Comparison of ENCODE assay signal across 3 worm cellular contexts in the genomic region with DNA sequence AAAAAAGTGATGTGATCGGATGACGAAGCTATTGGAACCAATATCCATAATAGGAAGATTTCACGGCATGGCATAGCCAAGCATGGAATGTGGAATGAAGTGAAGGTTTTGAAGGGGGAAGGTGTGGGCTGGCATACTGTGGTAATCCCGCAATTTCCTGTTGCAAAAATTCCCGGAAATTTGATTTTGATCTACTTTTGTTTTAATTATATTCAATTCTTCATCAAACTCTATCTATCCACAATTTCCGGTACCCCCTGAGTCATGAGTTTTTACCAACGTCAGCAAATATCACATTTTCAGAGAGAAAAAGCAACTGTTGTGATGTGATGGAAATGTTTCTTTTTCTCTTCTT.
A peak's percentile ranks its signal among the peaks of the same experiment; 100 is the strongest.
TF ChIP-seq lines count a peak whose summit lies in the region.

gcy-11 (minus strand) TSS at position 101 of the 355 bp plus-strand sequence.

TF ChIP-seq in whole organism, L1 larva, 84 proteins besides CTCF, POLR2A, EP300 and RAD21:
- no peak for TF ChIP-seq irx-1 (tag; optimal IDR thresholded peaks at IDR 0.05; lab: Kevin White, UChicago)
- TF ChIP-seq rnt-1 (tag; optimal IDR thresholded peaks at IDR 0.05; lab: Kevin White, UChicago): peak; percentile 37
- peak; percentile 6 for TF ChIP-seq snu-23 (GFP tag; optimal IDR thresholded peaks at IDR 0.05; lab: Kevin White, UChicago)
- TF ChIP-seq lir-3 (tag; optimal IDR thresholded peaks at IDR 0.05; lab: Kevin White, UChicago; ENCODE audit: poor library complexity): no peak
- no peak for TF ChIP-seq egl-27 (tag; optimal IDR thresholded peaks at IDR 0.05; lab: Kevin White, UChicago)
- TF ChIP-seq nhr-71 (tag; optimal IDR thresholded peaks at IDR 0.05; lab: Kevin White, UChicago): peak; percentile 60
- TF ChIP-seq lin-39 (tag; optimal IDR thresholded peaks at IDR 0.05; lab: Kevin White, UChicago): peak; percentile 10
- no peak for TF ChIP-seq elt-2 (tag; optimal IDR thresholded peaks at IDR 0.05; lab: Kevin White, UChicago)
- peak; percentile 23 for TF ChIP-seq fkh-8 (tag; optimal IDR thresholded peaks at IDR 0.05; lab: Kevin White, UChicago)
- TF ChIP-seq lsy-2 (tag; optimal IDR thresholded peaks at IDR 0.05; lab: Kevin White, UChicago): peak; percentile 15 to 18

TF ChIP-seq in whole organism, L2 larva, 48 proteins besides CTCF, POLR2A, EP300 and RAD21:
- TF ChIP-seq nhr-129 (tag; optimal IDR thresholded peaks at IDR 0.05; lab: Kevin White, UChicago): peak; percentile 3
- TF ChIP-seq C34F6.9 (tag; optimal IDR thresholded peaks at IDR 0.05; lab: Kevin White, UChicago): no peak
- peak; percentile 20 for TF ChIP-seq sma-9 (GFP tag; optimal IDR thresholded peaks at IDR 0.05; lab: Kevin White, UChicago)
- TF ChIP-seq sma-9 (tag; optimal IDR thresholded peaks at IDR 0.05; lab: Kevin White, UChicago): no peak

TF ChIP-seq in whole organism, L4 larva, 104 proteins besides CTCF, POLR2A, EP300 and RAD21:
- TF ChIP-seq unc-62 (GFP tag; optimal IDR thresholded peaks at IDR 0.05 in 1 of 2; lab: Kevin White, UChicago) (peak in 1 of 2 experiments; percentile 11), unc-62 (tag; optimal IDR thresholded peaks at IDR 0.05; lab: Kevin White, UChicago) (no peak), ztf-11 (tag; optimal IDR thresholded peaks at IDR 0.05; lab: Kevin White, UChicago) (no peak), F49E8.2 (tag; optimal IDR thresholded peaks at IDR 0.05; lab: Kevin White, UChicago; ENCODE audit: borderline replicate concordance) (no peak), dmd-8 (GFP tag; IDR thresholded peaks at IDR 0.05; lab: Robert Waterston, UW) (0 out of 2 replicates have a peak, but pooled peaks have one; percentile 13), aha-1 (tag; lab: Kevin White, UChicago) (peak; percentile 80), lim-7 (GFP tag; IDR thresholded peaks at IDR 0.05; lab: Robert Waterston, UW) (0 out of 2 replicates have a peak, but pooled peaks have one; percentile 11), mes-2 (tag; optimal IDR thresholded peaks at IDR 0.05; lab: Kevin White, UChicago; ENCODE audit: poor library complexity, severe bottlenecking) (no peak)

Comparison
In these comparisons a context has a peak if more than half of its experiments do, and no peak if none do; other contexts are left out.
1. Of the 29 proteins assayed by ChIP-seq in both whole organism, L4 larva and whole organism, L1 larva: peak only in whole organism, L4 larva: aha-1; only in whole organism, L1 larva: lin-39 and lsy-2; in both: none; in neither: 25; mixed calls (peak in some experiments, not most) for 1.